Worm (Caenorhabditis elegans) whole organism, L2 larva: ENCODE data around the gene npp-15.
A peak's percentile ranks its signal among the peaks of the same experiment; 100 is the strongest.

ENCODE experiments used
- C34F6.9 ChIP-seq: fragments of 150-350 bp; optimal IDR thresholded peaks from 2 replicates; lab custom pipeline; 2014; ENCODE audit warnings: missing biosample characterization, missing genetic modification characterization
- F13H6.1 ChIP-seq: sonication (generic microtip); optimal IDR thresholded peaks from 2 replicates; lab custom pipeline; 2016; ENCODE audit warnings: missing genetic modification characterization, missing compliant biosample characterization
- ama-1 ChIP-seq: fragments of 150-350 bp; optimal IDR thresholded peaks from 2 replicates; lab custom pipeline; 2018; ENCODE audit warnings: inconsistent platforms
- blmp-1 ChIP-seq: sonication (generic microtip); optimal IDR thresholded peaks from 2 replicates; lab custom pipeline; 2017; ENCODE audit warnings: missing genetic modification characterization, mild to moderate bottlenecking, missing compliant biosample characterization, antibody characterized with exemption, moderate library complexity; ENCODE audit not compliant: insufficient read depth
- ceh-16 ChIP-seq: fragments of 150-350 bp; optimal IDR thresholded peaks from 2 replicates; lab custom pipeline; 2014; ENCODE audit warnings: missing biosample characterization, missing genetic modification characterization
- crh-2 ChIP-seq: sonication (generic microtip); optimal IDR thresholded peaks from 2 replicates; lab custom pipeline; 2017; ENCODE audit warnings: missing biosample characterization, missing genetic modification characterization
- elt-3 ChIP-seq: sonication (generic microtip); optimal IDR thresholded peaks from 2 replicates; lab custom pipeline; 2017; ENCODE audit warnings: missing biosample characterization, missing genetic modification characterization
- fos-1 ChIP-seq: fragments of 150-350 bp; optimal IDR thresholded peaks from 2 replicates; lab custom pipeline; 2014; ENCODE audit warnings: missing biosample characterization, missing genetic modification characterization
- gmeb-1 ChIP-seq: fragments of 150-350 bp; optimal IDR thresholded peaks from 2 replicates; lab custom pipeline; 2014; ENCODE audit warnings: missing biosample characterization, missing genetic modification characterization
- lin-11 ChIP-seq: fragments of 150-350 bp; sonication (generic microtip); optimal IDR thresholded peaks from 2 replicates; lab custom pipeline; 2014; ENCODE audit warnings: missing biosample characterization, missing genetic modification characterization, inconsistent platforms, mixed read lengths
- lin-39 ChIP-seq: fragments of 150-350 bp; optimal IDR thresholded peaks from 2 replicates; lab custom pipeline; 2014; ENCODE audit warnings: missing biosample characterization, missing genetic modification reagents, missing genetic modification characterization
- lsy-2 ChIP-seq, 2 experiments: fragments of 150-350 bp in 1 of 2; sonication (generic microtip) in 1 of 2; optimal IDR thresholded peaks; 2 replicates each; lab custom pipeline; 2014 to 2017; ENCODE audit warnings: missing biosample characterization in 2 of 2, missing genetic modification characterization in 2 of 2
- mbf-1 ChIP-seq: sonication (generic microtip); optimal IDR thresholded peaks from 2 replicates; lab custom pipeline; 2017; ENCODE audit warnings: missing biosample characterization, missing genetic modification characterization
- mdl-1 ChIP-seq, 2 experiments: fragments of 150-350 bp in 1 of 2; sonication (generic microtip) in 1 of 2; optimal IDR thresholded peaks; 2 replicates each; lab custom pipeline; 2017; ENCODE audit warnings: missing biosample characterization in 2 of 2, missing genetic modification characterization in 2 of 2
- nhr-10 ChIP-seq: sonication (generic microtip); optimal IDR thresholded peaks from 2 replicates; lab custom pipeline; 2017; ENCODE audit warnings: missing biosample characterization, missing genetic modification characterization
- nhr-11 ChIP-seq: fragments of 150-350 bp; optimal IDR thresholded peaks from 2 replicates; lab custom pipeline; 2014; ENCODE audit warnings: missing biosample characterization, missing genetic modification characterization
- nhr-12 ChIP-seq: fragments of 150-350 bp; optimal IDR thresholded peaks from 2 replicates; lab custom pipeline; 2014; ENCODE audit warnings: missing biosample characterization, missing genetic modification characterization
- nhr-129 ChIP-seq: fragments of 150-350 bp; optimal IDR thresholded peaks from 2 replicates; lab custom pipeline; 2014; ENCODE audit warnings: missing biosample characterization, missing genetic modification characterization
- nhr-23 ChIP-seq: fragments of 150-350 bp; optimal IDR thresholded peaks from 2 replicates; lab custom pipeline; 2014; ENCODE audit warnings: missing biosample characterization, missing genetic modification reagents, missing genetic modification characterization
- nhr-237 ChIP-seq: fragments of 150-350 bp; optimal IDR thresholded peaks from 2 replicates; lab custom pipeline; 2014; ENCODE audit warnings: missing biosample characterization, missing genetic modification characterization
- nhr-77 ChIP-seq: fragments of 150-350 bp; optimal IDR thresholded peaks from 2 replicates; lab custom pipeline; 2014; ENCODE audit warnings: missing biosample characterization, missing genetic modification characterization
- peb-1 ChIP-seq: fragments of 150-350 bp; optimal IDR thresholded peaks from 2 replicates; lab custom pipeline; 2014; ENCODE audit warnings: missing biosample characterization, missing genetic modification characterization
- sem-4 ChIP-seq: fragments of 150-350 bp; optimal IDR thresholded peaks from 2 replicates; lab custom pipeline; 2014; ENCODE audit warnings: missing biosample characterization, missing genetic modification reagents, missing genetic modification characterization
- skn-1 ChIP-seq: sonication (generic microtip); optimal IDR thresholded peaks from 2 replicates; lab custom pipeline; 2017; ENCODE audit warnings: missing biosample characterization, missing genetic modification characterization
- sma-3 ChIP-seq: sonication (generic microtip); optimal IDR thresholded peaks from 2 replicates; lab custom pipeline; 2016; ENCODE audit warnings: missing genetic modification reagents, missing genetic modification characterization, missing compliant biosample characterization
- sma-9 ChIP-seq, 2 experiments: fragments of 150-350 bp in 1 of 2; sonication (generic microtip) in 1 of 2; optimal IDR thresholded peaks; 2 replicates each; lab custom pipeline; 2014 to 2016; ENCODE audit warnings: missing genetic modification characterization in 2 of 2, mild to moderate bottlenecking in 1 of 2, missing biosample characterization in 1 of 2, missing compliant biosample characterization in 1 of 2, missing genetic modification reagents in 1 of 2, moderate library complexity in 1 of 2
- unc-39 ChIP-seq: fragments of 150-350 bp; optimal IDR thresholded peaks from 2 replicates; lab custom pipeline; 2014; ENCODE audit warnings: missing biosample characterization, missing genetic modification characterization
- unc-55 ChIP-seq: fragments of 150-350 bp; sonication (generic microtip); optimal IDR thresholded peaks from 3 replicates; lab custom pipeline; 2014; ENCODE audit warnings: missing biosample characterization, missing genetic modification reagents, missing genetic modification characterization
- unc-62 ChIP-seq: fragments of 150-350 bp; optimal IDR thresholded peaks from 2 replicates; lab custom pipeline; 2014; ENCODE audit warnings: missing biosample characterization, missing genetic modification reagents, missing genetic modification characterization
- ztf-11 ChIP-seq: sonication (generic microtip); optimal IDR thresholded peaks from 2 replicates; lab custom pipeline; 2017; ENCODE audit warnings: missing biosample characterization, missing genetic modification characterization

The npp-15 gene

DNA sequence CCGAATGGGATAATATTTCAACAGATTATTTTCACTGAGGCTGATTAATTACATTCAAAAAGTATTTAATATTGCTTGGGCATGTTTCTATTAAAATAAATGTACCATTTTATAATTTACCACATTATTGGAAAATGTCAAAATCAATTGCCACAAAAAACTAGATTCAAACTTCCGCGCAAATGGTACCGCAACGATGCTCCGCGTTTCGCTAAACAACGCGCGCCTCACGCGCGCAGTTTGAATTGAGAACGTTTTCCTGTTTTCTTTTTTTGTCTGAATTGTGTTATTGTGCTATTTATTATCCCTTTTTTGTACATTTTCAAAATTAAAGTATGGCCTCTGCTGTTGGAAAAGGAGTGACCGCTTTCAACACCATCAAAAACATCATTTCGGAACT, 12.0 kb downstream of the npp-15 start, which contains the start of gene C29E4.12 (continued):
- TF ChIP-seq mbf-1 (tag; lab: Kevin White, UChicago) = no peak
- TF ChIP-seq nhr-23 (tag; lab: Kevin White, UChicago) = no peak
- TF ChIP-seq ceh-16 = no peak
- no peak for TF ChIP-seq mdl-1 (tag; optimal IDR thresholded peaks at IDR 0.05; lab: Kevin White, UChicago)

DNA sequence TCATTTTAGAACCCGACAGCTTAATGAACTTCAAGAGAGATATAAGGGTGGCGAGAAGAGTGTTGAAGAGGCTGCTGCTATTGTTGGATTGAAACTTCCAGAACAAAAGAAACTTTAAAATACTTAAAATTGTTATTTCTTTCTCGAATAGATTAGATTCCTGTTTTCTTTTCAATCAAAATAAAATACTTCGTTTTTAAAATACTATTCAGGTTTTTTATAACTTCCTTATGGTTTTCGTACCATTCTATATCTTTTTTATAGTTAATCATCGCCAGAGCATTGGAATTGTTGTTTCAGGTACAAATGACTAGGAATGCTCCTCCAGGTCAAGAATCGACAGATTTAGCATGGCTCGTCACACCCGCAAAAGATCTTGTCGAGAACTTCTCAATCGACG, 12.6 kb downstream of the npp-15 start, which contains the start of gene kle-2:
TSS of gene kle-2 (plus strand) at position 301 of the 400 bp plus-strand sequence.
- TF ChIP-seq nhr-129 (tag; lab: Kevin White, UChicago) = no peak
- TF ChIP-seq ceh-16 = no peak

DNA sequence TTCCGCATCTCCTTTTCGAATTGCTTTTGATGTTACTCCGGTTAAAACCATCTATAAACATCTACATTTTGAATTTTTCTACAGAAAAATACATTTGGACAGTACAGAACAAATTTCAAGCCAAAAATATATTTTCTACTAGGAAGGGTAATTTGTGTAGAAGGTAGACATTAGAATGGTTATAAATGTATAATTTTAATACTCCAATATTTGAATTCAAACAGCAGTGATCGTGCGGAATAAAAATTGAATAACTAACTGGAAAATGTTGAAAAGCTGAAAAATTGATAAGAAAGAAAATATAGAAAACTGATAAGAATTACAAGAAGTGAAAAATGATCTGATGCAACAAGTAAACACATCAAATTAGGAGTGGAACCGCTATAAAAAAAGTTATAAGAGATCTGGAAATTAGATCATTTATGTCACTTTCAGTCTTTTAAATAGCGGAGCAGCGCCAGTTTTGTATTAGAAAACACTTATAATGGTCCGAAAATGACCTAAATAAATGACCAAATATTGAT, 18.2 kb downstream of the npp-15 start, which contains the start of gene gsto-1:
TSS of gene gsto-1 (minus strand) at position 51 of the 524 bp plus-strand sequence.
- TF ChIP-seq elt-3 (tag; lab: Kevin White, UChicago) (no peak), nhr-77 (tag; lab: Kevin White, UChicago) (no peak), C34F6.9 (tag; lab: Kevin White, UChicago) (no peak), gmeb-1 (peak; percentile 6), fos-1 (tag; lab: Kevin White, UChicago) (peak; percentile 26), lin-11 (tag; lab: Kevin White, UChicago) (no peak), crh-2 (tag; lab: Kevin White, UChicago) (peak; percentile 8), nhr-237 (no peak), nhr-129 (tag; lab: Kevin White, UChicago) (peak; percentile 31), sma-9 (GFP tag; optimal IDR thresholded peaks at IDR 0.05; lab: Kevin White, UChicago) (no peak), sma-9 (tag; optimal IDR thresholded peaks at IDR 0.05; lab: Kevin White, UChicago) (no peak), lin-39 (tag; lab: Kevin White, UChicago) (no peak)

DNA sequence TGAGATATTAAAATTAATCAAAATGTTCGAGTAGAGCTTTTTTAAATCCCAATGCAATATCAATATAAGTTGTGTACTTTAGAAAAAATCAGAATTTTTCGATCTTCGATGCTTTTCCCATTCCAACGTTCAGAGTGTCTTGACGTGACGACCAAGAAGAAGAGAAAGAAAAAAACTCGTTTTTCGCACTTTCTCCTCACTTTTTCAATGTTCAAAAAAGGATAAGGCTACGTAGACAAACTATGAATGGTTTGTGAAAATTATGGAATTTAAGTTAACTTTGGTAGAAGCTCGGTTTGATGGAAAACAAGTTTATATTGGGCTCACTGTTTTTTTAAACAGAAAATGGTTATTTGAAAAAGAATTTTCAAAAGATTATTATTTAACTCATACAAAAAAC, 18.8 kb downstream of the npp-15 start:
- TF ChIP-seq peb-1 (no peak), unc-62 (GFP tag; lab: Kevin White, UChicago) (no peak), elt-3 (tag; lab: Kevin White, UChicago) (no peak), nhr-23 (tag; lab: Kevin White, UChicago) (no peak), sem-4 (tag; lab: Kevin White, UChicago) (no peak), sma-9 (GFP tag; optimal IDR thresholded peaks at IDR 0.05; lab: Kevin White, UChicago) (no peak), sma-9 (tag; optimal IDR thresholded peaks at IDR 0.05; lab: Kevin White, UChicago) (no peak), nhr-129 (tag; lab: Kevin White, UChicago) (no peak), skn-1 (tag; lab: Kevin White, UChicago) (no peak), fos-1 (tag; lab: Kevin White, UChicago) (no peak), unc-55 (GFP tag; lab: Kevin White, UChicago) (no peak), blmp-1 (tag; lab: Kevin White, UChicago) (no peak), nhr-12 (tag; lab: Kevin White, UChicago) (no peak), ama-1 (no peak), ceh-16 (no peak), nhr-237 (no peak), nhr-10 (tag; lab: Kevin White, UChicago) (no peak), nhr-11 (tag; lab: Kevin White, UChicago) (no peak), sma-3 (GFP tag; lab: Kevin White, UChicago) (no peak)

DNA sequence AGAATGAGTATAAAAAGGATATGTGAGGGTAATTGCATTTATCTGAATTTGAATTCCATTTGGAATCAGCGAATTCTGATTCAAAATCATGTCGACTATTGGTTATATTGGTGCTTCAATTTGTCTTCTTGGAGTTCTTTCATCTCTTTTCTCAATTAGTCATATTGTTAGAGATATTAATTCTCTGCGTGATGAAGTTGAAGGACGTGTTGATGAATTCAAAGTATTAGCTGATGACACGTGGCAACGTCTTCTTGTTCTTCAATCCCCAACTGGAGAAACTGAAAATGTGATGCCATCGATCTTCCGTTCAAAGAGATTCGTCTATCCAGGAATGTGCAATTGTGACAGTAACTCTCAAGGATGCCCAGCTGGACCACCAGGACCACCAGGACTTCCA, 20.0 kb downstream of the npp-15 start, which contains the start of gene col-90:
TSS of gene col-90 (plus strand) at position 37 of the 400 bp plus-strand sequence.
- TF ChIP-seq ztf-11 (no peak), ama-1 (peak; percentile 59)
- TF ChIP-seq, all 48 proteins: peak for 1

DNA sequence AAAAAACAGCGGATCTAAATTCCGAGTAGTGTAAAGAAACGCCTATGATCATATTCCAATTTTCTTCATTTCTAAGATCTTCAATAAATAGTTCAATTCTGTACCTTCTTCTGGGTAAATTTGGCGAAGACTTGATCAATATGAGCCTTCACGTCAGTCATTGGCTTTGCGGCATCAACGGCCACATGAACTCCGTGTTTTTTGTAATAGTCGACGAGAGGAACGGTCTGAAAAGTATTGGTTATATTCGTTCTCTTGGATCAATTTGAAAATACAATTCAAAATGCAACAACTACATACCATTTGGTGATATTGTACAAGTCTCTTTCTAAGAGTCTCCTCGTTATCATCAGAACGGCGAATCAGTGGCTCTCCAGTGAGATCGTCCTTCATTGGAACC, 21.6 kb downstream of the npp-15 start:
- TF ChIP-seq unc-39 (no peak), lsy-2 (tag; optimal IDR thresholded peaks at IDR 0.05; lab: Kevin White, UChicago) (no peak), mbf-1 (tag; lab: Kevin White, UChicago) (no peak), ama-1 (peak; percentile 76), F13H6.1 (no peak)
